Fruit fly (Drosophila melanogaster) S2 (cell line): ENCODE data around the gene pch2.

Experiments
- CG8478 ChIP-seq: fragments of >200 bp; optimal IDR thresholded peaks from 2 replicates; lab custom pipeline; 2018
- CTCF ChIP-seq, 2 experiments: fragments of >200 bp; optimal IDR thresholded peaks; 2 replicates each; lab custom pipeline; 2018

DNA sequence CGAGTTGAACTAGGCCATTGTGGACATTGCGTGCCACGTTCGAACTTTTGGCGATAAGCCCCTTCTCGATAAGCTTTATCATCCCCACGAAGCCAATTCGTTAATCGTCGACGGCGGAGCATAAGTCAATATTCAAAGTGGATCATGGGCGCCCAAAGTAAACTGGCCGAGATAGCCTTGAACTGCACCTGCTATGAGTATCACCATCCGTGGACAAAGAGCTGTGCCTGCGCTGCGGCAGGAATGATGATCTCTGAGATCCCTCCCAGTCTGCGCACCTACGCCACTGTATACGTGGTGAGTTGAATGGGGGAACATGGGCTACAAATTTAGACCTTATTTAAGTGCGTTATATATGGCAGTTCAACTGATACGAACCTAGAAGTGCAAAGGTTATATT lies 37.3 kb downstream of the pch2 start:
- no peak for TF ChIP-seq CG8478 (lab: Kevin White, UChicago)
- no peak for TF ChIP-seq CTCF (optimal IDR thresholded peaks at IDR 0.05; lab: Kevin White, UChicago)
